Fruit fly (Drosophila melanogaster) whole organism, embryonic: ENCODE data around the gene CG14205.
A peak's percentile ranks its signal among the peaks of the same experiment; 100 is the strongest.

ENCODE experiments used
- Ada2b ChIP-seq: fragments of 200-800 bp; sonication (Bioruptor generic); IDR thresholded peaks from 2 replicates; pipeline ENCODE4 v1.3.6; 2022; ENCODE audit warnings: missing biosample characterization, missing genetic modification characterization
- Blimp-1 ChIP-seq: fragments of 200-800 bp; sonication (Bioruptor generic); optimal IDR thresholded peaks from 3 replicates; lab custom pipeline; 2018; ENCODE audit warnings: missing biosample characterization, missing genetic modification characterization, mild to moderate bottlenecking, moderate library complexity, missing genetic modification reagents
- CG10979 ChIP-seq: fragments of 200-800 bp; sonication (Bioruptor generic); optimal IDR thresholded peaks from 2 replicates; lab custom pipeline; 2018; ENCODE audit warnings: missing biosample characterization, mild to moderate bottlenecking, missing genetic modification characterization, moderate library complexity
- CG11456 ChIP-seq: fragments of 200-800 bp; sonication (Bioruptor generic); IDR thresholded peaks from 3 replicates; pipeline ENCODE4 v1.3.6; 2022; ENCODE audit warnings: missing biosample characterization, missing genetic modification characterization
- CG13624 ChIP-seq: fragments of 200-800 bp; sonication (Bioruptor generic); optimal IDR thresholded peaks from 2 replicates; lab custom pipeline; 2016; ENCODE audit warnings: missing biosample characterization, missing genetic modification characterization
- CG14710 ChIP-seq: fragments of 200-800 bp; sonication (Bioruptor generic); optimal IDR thresholded peaks from 3 replicates; lab custom pipeline; 2019; ENCODE audit warnings: missing biosample characterization, mild to moderate bottlenecking, missing genetic modification characterization, moderate library complexity
- CG14860 ChIP-seq: fragments of 200-800 bp; sonication (Bioruptor generic); IDR thresholded peaks from 3 replicates; pipeline ENCODE4 v1.3.6; 2022; ENCODE audit warnings: missing biosample characterization, missing genetic modification characterization; ENCODE audit not compliant: partially characterized antibody
- CG15269 ChIP-seq: fragments of 200-800 bp; sonication (Bioruptor generic); optimal IDR thresholded peaks from 2 replicates; lab custom pipeline; 2018; ENCODE audit warnings: missing biosample characterization, mild to moderate bottlenecking, missing genetic modification characterization, moderate library complexity
- CG15696 ChIP-seq: fragments of 200-800 bp; sonication (Bioruptor generic); optimal IDR thresholded peaks from 2 replicates; lab custom pipeline; 2019; ENCODE audit warnings: missing biosample characterization, mild to moderate bottlenecking, missing genetic modification characterization, moderate library complexity
- CG1647 ChIP-seq: fragments of 200-800 bp; sonication (Bioruptor generic); optimal IDR thresholded peaks from 3 replicates; lab custom pipeline; 2016; ENCODE audit warnings: missing biosample characterization, missing genetic modification characterization
- CG17912 ChIP-seq: fragments of 200-800 bp; sonication (Bioruptor generic); optimal IDR thresholded peaks from 2 replicates; lab custom pipeline; 2018; ENCODE audit warnings: missing biosample characterization, mild to moderate bottlenecking, missing genetic modification characterization
- CG4617 ChIP-seq: fragments of 200-800 bp; sonication (Bioruptor generic); optimal IDR thresholded peaks from 3 replicates; lab custom pipeline; 2016; ENCODE audit warnings: missing biosample characterization, missing genetic modification characterization, borderline replicate concordance
- CG4820 ChIP-seq: fragments of 200-800 bp; sonication (Bioruptor generic); optimal IDR thresholded peaks from 3 replicates; lab custom pipeline; 2016; ENCODE audit warnings: missing biosample characterization, missing genetic modification characterization
- CG6854 ChIP-seq: fragments of 200-800 bp; sonication (Bioruptor generic); optimal IDR thresholded peaks from 3 replicates; lab custom pipeline; 2017; ENCODE audit warnings: missing biosample characterization, mild to moderate bottlenecking, missing genetic modification characterization
- CG9609 ChIP-seq: fragments of 200-800 bp; sonication (Bioruptor generic); optimal IDR thresholded peaks from 3 replicates; lab custom pipeline; 2016; ENCODE audit warnings: missing biosample characterization, missing genetic modification characterization
- CHES-1-like ChIP-seq: fragments of 200-800 bp; sonication (Bioruptor generic); optimal IDR thresholded peaks from 2 replicates; lab custom pipeline; 2016; ENCODE audit warnings: missing biosample characterization, missing genetic modification characterization
- Dfd ChIP-seq, 2 experiments: fragments of >200 bp; optimal IDR thresholded peaks; 2 replicates each; lab custom pipeline; 2017; ENCODE audit warnings: missing biosample characterization in 2 of 2, missing genetic modification characterization in 2 of 2
- Ets97D ChIP-seq: fragments of 200-800 bp; sonication (Bioruptor generic); optimal IDR thresholded peaks from 3 replicates; lab custom pipeline; 2016; ENCODE audit warnings: missing biosample characterization, missing genetic modification characterization
- Gug ChIP-seq: fragments of 200-800 bp; sonication (Bioruptor generic); IDR thresholded peaks from 4 replicates; pipeline ENCODE4 v1.3.6; 2022; ENCODE audit warnings: missing biosample characterization, missing genetic modification characterization
- H2.0 ChIP-seq: fragments of 200-800 bp; sonication (Bioruptor generic); IDR thresholded peaks from 2 replicates; pipeline ENCODE4 v1.3.6; 2022; ENCODE audit warnings: missing biosample characterization, missing genetic modification characterization
- HHEX ChIP-seq: fragments of 200-800 bp; sonication (Bioruptor generic); optimal IDR thresholded peaks from 3 replicates; lab custom pipeline; 2017; ENCODE audit warnings: missing biosample characterization, mild to moderate bottlenecking, missing genetic modification characterization, missing genetic modification reagents
- Hr3 ChIP-seq: fragments of 200-800 bp; sonication (Bioruptor generic); optimal IDR thresholded peaks from 3 replicates; lab custom pipeline; 2016; ENCODE audit warnings: missing biosample characterization, missing genetic modification characterization
- Hr51 ChIP-seq, 2 experiments: fragments of 200-800 bp; sonication (Bioruptor generic); optimal IDR thresholded peaks; 2 replicates in 1 of 2; 3 replicates in 1 of 2; lab custom pipeline; 2016 to 2018; ENCODE audit warnings: missing biosample characterization in 2 of 2, missing genetic modification characterization in 2 of 2, mild to moderate bottlenecking in 1 of 2, moderate library complexity in 1 of 2
- MBD-R2 ChIP-seq: fragments of 200-800 bp; sonication (Bioruptor generic); IDR thresholded peaks from 2 replicates; pipeline ENCODE4 v1.3.6; 2022; ENCODE audit warnings: missing biosample characterization, missing genetic modification characterization
- Oaz ChIP-seq: fragments of 200-800 bp; sonication (Bioruptor generic); IDR thresholded peaks from 2 replicates; pipeline ENCODE4 v1.3.6; 2022; ENCODE audit warnings: missing biosample characterization, missing genetic modification characterization
- Poxn ChIP-seq: fragments of 200-800 bp; sonication (Bioruptor generic); IDR thresholded peaks from 2 replicates; pipeline ENCODE4 v1.3.6; 2022; ENCODE audit warnings: missing biosample characterization, missing genetic modification characterization
- Six4 ChIP-seq: fragments of 200-800 bp; sonication (Bioruptor generic); optimal IDR thresholded peaks from 2 replicates; lab custom pipeline; 2016; ENCODE audit warnings: missing biosample characterization, missing genetic modification characterization
- YL-1 ChIP-seq: fragments of 200-800 bp; sonication (Bioruptor generic); optimal IDR thresholded peaks from 3 replicates; lab custom pipeline; 2017; ENCODE audit warnings: missing biosample characterization, mild to moderate bottlenecking, missing genetic modification characterization
- az2 ChIP-seq: fragments of 200-800 bp; sonication (Bioruptor generic); optimal IDR thresholded peaks from 3 replicates; lab custom pipeline; 2016; ENCODE audit warnings: missing biosample characterization, missing genetic modification characterization
- bcd ChIP-seq: fragments of 200-800 bp; sonication (Bioruptor generic); optimal IDR thresholded peaks from 2 replicates; lab custom pipeline; 2017; ENCODE audit warnings: missing biosample characterization, mild to moderate bottlenecking, missing genetic modification characterization
- cad ChIP-seq: fragments of >200 bp; optimal IDR thresholded peaks from 2 replicates; lab custom pipeline; 2017; ENCODE audit warnings: missing biosample characterization, missing genetic modification characterization
- caup ChIP-seq: fragments of 200-800 bp; sonication (Bioruptor generic); optimal IDR thresholded peaks from 3 replicates; lab custom pipeline; 2017; ENCODE audit warnings: missing biosample characterization, mild to moderate bottlenecking, missing genetic modification characterization, moderate library complexity; ENCODE audit not compliant: severe bottlenecking
- crp ChIP-seq, 2 experiments: fragments of 200-800 bp; sonication (Bioruptor generic); optimal IDR thresholded peaks; 2 replicates in 1 of 2; 3 replicates in 1 of 2; lab custom pipeline; 2017; ENCODE audit warnings: missing biosample characterization in 2 of 2, missing genetic modification characterization in 2 of 2, mild to moderate bottlenecking in 1 of 2, moderate library complexity in 1 of 2
- dimm ChIP-seq: fragments of 200-800 bp; sonication (Bioruptor generic); IDR thresholded peaks from 2 replicates; pipeline ENCODE4 v1.3.6; 2022; ENCODE audit warnings: missing biosample characterization, missing genetic modification characterization
- esg ChIP-seq: fragments of 200-800 bp; sonication (Bioruptor generic); conservative IDR thresholded peaks from 2 replicates; pipeline ENCODE4 v1.3.6; 2022; ENCODE audit warnings: missing biosample characterization, missing genetic modification characterization
- eyg ChIP-seq: fragments of 200-800 bp; sonication (Bioruptor generic); optimal IDR thresholded peaks from 3 replicates; lab custom pipeline; 2016; ENCODE audit warnings: missing biosample characterization, missing genetic modification characterization
- gce ChIP-seq: fragments of 200-800 bp; sonication (Bioruptor generic); IDR thresholded peaks from 3 replicates; pipeline ENCODE4 v1.3.6; 2022; ENCODE audit warnings: missing biosample characterization, missing genetic modification characterization
- gcm2 ChIP-seq: fragments of 200-800 bp; sonication (Bioruptor generic); optimal IDR thresholded peaks from 2 replicates; lab custom pipeline; 2016; ENCODE audit warnings: missing biosample characterization, missing genetic modification characterization
- grn ChIP-seq: fragments of 200-800 bp; sonication (Bioruptor generic); optimal IDR thresholded peaks from 3 replicates; lab custom pipeline; 2017; ENCODE audit warnings: missing biosample characterization, missing genetic modification characterization
- lmd ChIP-seq: fragments of 200-800 bp; sonication (Bioruptor generic); IDR thresholded peaks from 2 replicates; pipeline ENCODE4 v1.3.6; 2022; ENCODE audit warnings: missing biosample characterization, missing genetic modification characterization
- lov ChIP-seq, 2 experiments: fragments of 200-800 bp in 1 of 2; fragments of >200 bp in 1 of 2; sonication (Bioruptor generic) in 1 of 2; IDR thresholded peaks in 1 of 2; optimal IDR thresholded peaks in 1 of 2; 2 replicates in 1 of 2; 3 replicates in 1 of 2; pipeline versions ENCODE4 v1.3.6 to Lab custom; 2017 to 2022; ENCODE audit warnings: missing biosample characterization in 1 of 2, missing genetic modification characterization in 1 of 2
- oc ChIP-seq: fragments of 200-800 bp; sonication (Bioruptor generic); optimal IDR thresholded peaks from 2 replicates; lab custom pipeline; 2018; ENCODE audit warnings: missing biosample characterization, mild to moderate bottlenecking, missing genetic modification characterization, moderate library complexity
- pan ChIP-seq, 4 experiments: fragments of >200 bp in 3 of 4; fragments of 200-800 bp in 1 of 4; sonication (Bioruptor generic) in 1 of 4; optimal IDR thresholded peaks in 3 of 4; IDR thresholded peaks in 1 of 4; 2 replicates each; pipeline versions ENCODE4 v1.3.6 to Lab custom; 2017 to 2022; ENCODE audit warnings: missing biosample characterization in 2 of 4, missing genetic modification characterization in 2 of 4, mixed read lengths in 1 of 4
- peb ChIP-seq: fragments of 200-800 bp; sonication (Bioruptor generic); IDR thresholded peaks from 2 replicates; pipeline ENCODE4 v1.3.6; 2022; ENCODE audit warnings: missing biosample characterization, missing genetic modification characterization
- pfk ChIP-seq: fragments of 200-800 bp; sonication (Bioruptor generic); optimal IDR thresholded peaks from 2 replicates; lab custom pipeline; 2018; ENCODE audit warnings: missing biosample characterization, mild to moderate bottlenecking, missing genetic modification characterization, moderate library complexity
- tna ChIP-seq: fragments of 200-800 bp; sonication (Bioruptor generic); IDR thresholded peaks from 2 replicates; pipeline ENCODE4 v1.3.6; 2022; ENCODE audit warnings: missing biosample characterization, missing genetic modification characterization; ENCODE audit not compliant: partially characterized antibody
- zen ChIP-seq: fragments of 200-800 bp; sonication (Bioruptor generic); optimal IDR thresholded peaks from 3 replicates; lab custom pipeline; 2018; ENCODE audit warnings: missing biosample characterization, mild to moderate bottlenecking, missing genetic modification characterization, moderate library complexity

Gene CG14205

dm6 chrX:19597684-19598363, 5.4 kb downstream of the CG14205 start, which contains the start of gene RpS10b (continued):
- TF ChIP-seq CG1647 (GFP tag; lab: Kevin White, UChicago) (peak; percentile 48), CG11456 (GFP tag; lab: Robert Waterston, UW) (peak; percentile 90), az2 (GFP tag; lab: Kevin White, UChicago) (peak; percentile 67), Gug (GFP tag; lab: Robert Waterston, UW) (peak; percentile 49; the same call in 2 of the 4 replicates), CG15696 (tag; lab: Kevin White, UChicago) (peak; percentile 32), CHES-1-like (peak; percentile 94), CG14860 (GFP tag; lab: Robert Waterston, UW) (peak; percentile 97), esg (GFP tag; lab: Robert Waterston, UW) (0 out of 2 replicates have a peak, but pooled peaks have one; percentile 19), CG17912 (GFP tag; lab: Kevin White, UChicago) (peak; percentile 95), H2.0 (GFP tag; lab: Robert Waterston, UW) (peak; percentile 71), pan (optimal IDR thresholded peaks at IDR 0.05; lab: Kevin White, UChicago) (no peak), pan (GFP tag; optimal IDR thresholded peaks at IDR 0.05 in 1 of 2, IDR thresholded peaks at IDR 0.05 in 1 of 2) (peak in 1 of 2 experiments; percentile 87), Poxn (GFP tag; lab: Robert Waterston, UW) (no peak), Six4 (peak; percentile 74), oc (tag; lab: Kevin White, UChicago) (peak; percentile 68), HHEX (GFP tag; lab: Kevin White, UChicago) (peak; percentile 95), Hr3 (peak; percentile 63), Ada2b (GFP tag; lab: Robert Waterston, UW) (no peak), gcm2 (GFP tag; lab: Kevin White, UChicago) (peak; percentile 76), peb (GFP tag; lab: Robert Waterston, UW) (peak; percentile 22; the same call in 1 of the 2 replicates), CG15269 (tag; lab: Kevin White, UChicago) (peak; percentile 78), caup (GFP tag; lab: Kevin White, UChicago) (peak; percentile 97), pfk (GFP tag; lab: Kevin White, UChicago) (peak; percentile 81), YL-1 (GFP tag; lab: Kevin White, UChicago) (peak; percentile 99), CG6854 (peak; percentile 92), bcd (GFP tag; lab: Kevin White, UChicago) (peak; percentile 95), CG13624 (GFP tag; lab: Kevin White, UChicago) (peak; percentile 90), Blimp-1 (peak; percentile 57), dimm (GFP tag; lab: Robert Waterston, UW) (peak; percentile 46; the same call in 1 of the 2 replicates), Oaz (peak; percentile 57), cad (GFP tag; lab: Kevin White, UChicago) (no peak), lov (optimal IDR thresholded peaks at IDR 0.05; lab: Kevin White, UChicago) (no peak), lov (GFP tag; IDR thresholded peaks at IDR 0.05; lab: Robert Waterston, UW) (peak; percentile 89), CG14710 (tag; lab: Kevin White, UChicago) (peak; percentile 93), gce (GFP tag; lab: Robert Waterston, UW) (peak; percentile 87), zen (tag; lab: Kevin White, UChicago) (peak; percentile 68), CG10979 (tag; lab: Kevin White, UChicago) (peak; percentile 77), Hr51 (GFP tag; optimal IDR thresholded peaks at IDR 0.05; lab: Kevin White, UChicago) (peak; percentile 78), eyg (peak; percentile 93), lmd (GFP tag; lab: Robert Waterston, UW) (peak; percentile 65), grn (GFP tag; lab: Kevin White, UChicago) (peak; percentile 79), MBD-R2 (GFP tag; lab: Robert Waterston, UW) (peak; percentile 42; the same call in 1 of the 2 replicates), Ets97D (GFP tag; lab: Kevin White, UChicago) (peak; percentile 99), tna (peak; percentile 89), crp (GFP tag; optimal IDR thresholded peaks at IDR 0.05; lab: Kevin White, UChicago) (peak in 1 of 2 experiments; percentile 63), Dfd (GFP tag; optimal IDR thresholded peaks at IDR 0.05; lab: Kevin White, UChicago) (no peak), CG9609 (GFP tag; lab: Kevin White, UChicago) (peak; percentile 90), CG4820 (GFP tag; lab: Kevin White, UChicago) (peak; percentile 75), CG4617 (GFP tag; lab: Kevin White, UChicago) (peak; percentile 57)
